Worm (Caenorhabditis elegans) whole organism, young adult: ENCODE measurements around the gene rabn-5.

ENCODE experiments used
- Y79H2A.3 ChIP-seq: fragments of 200-800 bp; sonication (Bioruptor generic); conservative IDR thresholded peaks from 2 replicates; pipeline ENCODE4 v1.3.6; 2022; ENCODE audit warnings: missing genetic modification reagents, missing genetic modification characterization, missing compliant biosample characterization
- dox-1 ChIP-seq: fragments of 200-800 bp; sonication (Bioruptor generic); IDR thresholded peaks from 2 replicates; pipeline ENCODE4 v1.3.6; 2022; ENCODE audit warnings: missing genetic modification reagents, missing genetic modification characterization, missing compliant biosample characterization
- dpff-1 ChIP-seq: sonication (generic microtip); optimal IDR thresholded peaks from 2 replicates; lab custom pipeline; 2017; ENCODE audit warnings: mild to moderate bottlenecking, missing genetic modification characterization, missing compliant biosample characterization
- mcd-1 ChIP-seq: fragments of 200-800 bp; sonication (Bioruptor generic); IDR thresholded peaks from 2 replicates; pipeline ENCODE4 v1.3.6; 2022; ENCODE audit warnings: missing genetic modification reagents, missing genetic modification characterization, missing compliant biosample characterization
- pha-4 ChIP-seq: fragments of 150-350 bp; sonication (generic microtip); optimal IDR thresholded peaks from 2 replicates; lab custom pipeline; 2014; ENCODE audit warnings: missing biosample characterization, missing genetic modification reagents, missing genetic modification characterization
- ztf-18 ChIP-seq: sonication (generic microtip); optimal IDR thresholded peaks from 2 replicates; lab custom pipeline; 2016; ENCODE audit warnings: missing genotype, mild to moderate bottlenecking, missing genetic modification characterization, missing compliant biosample characterization

DNA sequence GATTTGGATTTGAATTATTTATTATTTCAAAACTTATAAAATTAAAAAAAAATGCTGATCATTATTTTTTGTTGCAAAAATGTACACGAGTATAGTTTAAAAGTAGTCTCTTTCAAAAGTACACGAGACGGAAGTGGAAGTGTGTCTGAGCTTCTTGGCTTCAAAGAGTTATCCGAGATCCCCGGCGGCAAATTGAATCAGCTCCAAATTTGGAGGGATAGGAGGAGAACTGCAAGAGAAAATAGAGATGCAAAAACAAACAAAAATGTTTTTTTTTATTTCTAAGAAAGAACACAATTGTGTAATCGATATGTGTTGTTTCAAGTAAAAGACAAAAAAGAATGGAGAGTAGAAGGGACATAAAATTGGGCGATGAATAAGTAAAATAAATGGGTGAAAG is 38.2 kb downstream of the rabn-5 start:
- TF ChIP-seq Y79H2A.3 = no peak
- no peak for TF ChIP-seq dox-1 (GFP tag; lab: Robert Waterston, UW)
- TF ChIP-seq mcd-1 = no peak
- TF ChIP-seq ztf-18 = no peak
- TF ChIP-seq dpff-1 (tag; lab: Kevin White, UChicago) = no peak
- no peak for TF ChIP-seq pha-4 (tag; lab: Kevin White, UChicago)
